Worm (Caenorhabditis elegans): ENCODE results near the gene mfn-1.

mfn-1 gene

DNA sequence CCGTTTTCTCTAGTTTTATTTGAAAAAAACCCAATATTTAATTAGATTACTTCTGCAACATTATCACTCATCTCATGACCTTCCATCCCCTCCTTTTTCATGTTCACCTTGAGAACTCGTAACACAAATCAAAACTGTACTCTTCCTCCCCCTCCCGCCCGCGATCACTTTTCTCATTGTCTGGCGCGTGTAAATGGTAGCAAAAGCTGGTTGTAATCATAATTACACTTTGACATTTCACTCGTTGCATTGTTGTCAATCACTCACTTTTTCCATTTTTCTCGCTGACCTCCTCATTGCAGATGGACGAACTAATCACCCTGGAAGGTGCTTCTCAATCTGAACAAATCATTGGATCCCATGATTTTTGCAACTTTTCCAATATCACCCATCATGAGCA, 38.6 kb upstream of the mfn-1 start, which contains the start of gene npr-41:
TSS of gene npr-41 (plus strand) at position 301 of the 400 bp plus-strand sequence.
- TF ChIP-seq hlh-15 (tag; optimal IDR thresholded peaks at IDR 0.05) (no peak), unc-3 (GFP tag; conservative IDR thresholded peaks at IDR 0.05) (no peak), unc-3 (tag; optimal IDR thresholded peaks at IDR 0.05) (no peak), C38D4.7 (GFP tag; optimal IDR thresholded peaks at IDR 0.05) (no peak), lim-6 (tag; optimal IDR thresholded peaks at IDR 0.05) (no peak), nfya-1 (tag; optimal IDR thresholded peaks at IDR 0.05) (no peak), tbx-2 (tag; optimal IDR thresholded peaks at IDR 0.05) (no peak), T23F11.4 (GFP tag; optimal IDR thresholded peaks at IDR 0.05) (no peak), ceh-31 (tag; optimal IDR thresholded peaks at IDR 0.05) (no peak), fkh-10 (GFP tag; optimal IDR thresholded peaks at IDR 0.05) (no peak)

DNA sequence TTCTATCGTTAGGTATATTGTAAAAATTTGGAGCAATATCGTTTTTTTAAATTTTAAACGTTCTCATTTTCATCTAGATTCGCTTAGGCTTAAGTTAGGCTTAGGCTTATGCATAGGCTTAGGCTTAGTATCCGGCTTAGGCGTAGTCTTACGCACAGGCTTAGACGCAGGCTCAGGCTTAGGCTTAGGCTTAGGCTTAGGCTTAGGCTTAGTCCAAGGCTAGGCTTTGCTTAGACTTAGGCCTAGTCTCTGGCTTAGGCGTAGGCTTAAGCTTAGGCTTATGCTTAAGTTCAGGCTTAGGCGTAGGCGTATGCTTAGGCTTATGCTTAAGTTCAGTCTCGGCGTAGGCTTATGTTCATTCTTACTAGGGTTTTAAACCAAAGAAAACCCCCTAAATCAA, 31.9 kb upstream of the mfn-1 start:
- TF ChIP-seq dve-1 (tag; optimal IDR thresholded peaks at IDR 0.05) = peak; percentile 2
- no peak for TF ChIP-seq K02D7.2 (tag; optimal IDR thresholded peaks at IDR 0.05)

DNA sequence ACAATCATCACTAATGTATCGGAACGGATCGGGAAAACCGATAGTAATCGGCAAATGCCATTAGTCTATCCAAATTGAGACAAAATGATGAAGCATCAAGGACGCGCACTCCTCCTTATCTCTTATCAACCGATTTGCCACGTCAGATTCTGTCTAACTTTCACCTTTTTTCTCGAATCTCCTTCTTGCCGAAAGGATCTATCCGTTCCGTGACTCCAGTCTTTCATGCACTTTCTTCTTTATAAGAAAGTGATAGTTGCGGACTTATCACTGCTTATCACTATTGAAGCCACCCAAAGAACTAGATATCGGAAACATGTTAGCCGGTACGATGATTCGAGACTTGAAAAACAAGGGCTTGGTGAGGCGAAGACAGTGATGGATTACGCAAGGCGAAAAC, 30.1 kb upstream of the mfn-1 start:
- TF ChIP-seq unc-86 (tag; optimal IDR thresholded peaks at IDR 0.05) (no peak), mec-3 (tag; optimal IDR thresholded peaks at IDR 0.05; ENCODE audit: borderline replicate concordance) (no peak), ceh-2 (tag; optimal IDR thresholded peaks at IDR 0.05) (no peak), unc-42 (tag; optimal IDR thresholded peaks at IDR 0.05) (no peak), ceh-18 (tag; optimal IDR thresholded peaks at IDR 0.05) (no peak), dmd-4 (tag; optimal IDR thresholded peaks at IDR 0.05; ENCODE audit: borderline replicate concordance) (no peak)

DNA sequence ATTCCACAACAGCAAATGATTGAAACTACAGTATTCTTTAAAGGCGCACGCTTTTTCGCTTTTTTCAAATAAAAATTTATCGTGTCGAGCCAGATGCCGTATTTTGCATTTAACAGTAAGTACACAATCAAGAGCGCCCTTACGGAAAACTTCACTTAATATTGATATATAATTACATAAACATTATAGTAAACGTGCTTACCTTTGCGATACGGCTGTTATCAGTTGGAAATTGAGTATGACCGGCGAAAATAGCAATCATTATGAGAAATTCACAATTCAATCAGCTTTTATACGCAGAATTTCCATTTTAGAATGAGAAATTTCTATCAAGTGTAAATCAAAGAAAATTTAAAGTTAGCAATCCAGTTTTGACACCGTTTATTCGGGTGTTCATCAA, 28.4 kb upstream of the mfn-1 start, which contains the start of gene B0334.20:
TSS of gene B0334.20 (minus strand) at position 262 of the 400 bp plus-strand sequence.
- TF ChIP-seq nhr-232 (tag; optimal IDR thresholded peaks at IDR 0.05) (no peak), F13H6.1 (tag; optimal IDR thresholded peaks at IDR 0.05) (no peak), zip-5 (tag; optimal IDR thresholded peaks at IDR 0.05) (no peak), rnt-1 (tag; optimal IDR thresholded peaks at IDR 0.05) (no peak), ceh-30 (tag; optimal IDR thresholded peaks at IDR 0.05) (no peak), ceh-9 (tag; optimal IDR thresholded peaks at IDR 0.05) (no peak), gmeb-2 (tag; optimal IDR thresholded peaks at IDR 0.05) (no peak), pros-1 (tag; optimal IDR thresholded peaks at IDR 0.05) (no peak), npax-4 (tag; optimal IDR thresholded peaks at IDR 0.05) (no peak), dmd-4 (tag; optimal IDR thresholded peaks at IDR 0.05; ENCODE audit: borderline replicate concordance) (no peak), ceh-6 (GFP tag; optimal IDR thresholded peaks at IDR 0.05) (no peak), K09A11.1 (tag; optimal IDR thresholded peaks at IDR 0.05; ENCODE audit: insufficient read depth) (no peak), ttx-3 (tag; optimal IDR thresholded peaks at IDR 0.05) (no peak), ama-1 (optimal IDR thresholded peaks at IDR 0.05) (no peak), fax-1 (tag; optimal IDR thresholded peaks at IDR 0.05) (no peak), Y22D7AL.16 (tag; optimal IDR thresholded peaks at IDR 0.05) (no peak), mec-3 (tag; optimal IDR thresholded peaks at IDR 0.05; ENCODE audit: borderline replicate concordance) (no peak), hlh-15 (tag; optimal IDR thresholded peaks at IDR 0.05) (no peak)

DNA sequence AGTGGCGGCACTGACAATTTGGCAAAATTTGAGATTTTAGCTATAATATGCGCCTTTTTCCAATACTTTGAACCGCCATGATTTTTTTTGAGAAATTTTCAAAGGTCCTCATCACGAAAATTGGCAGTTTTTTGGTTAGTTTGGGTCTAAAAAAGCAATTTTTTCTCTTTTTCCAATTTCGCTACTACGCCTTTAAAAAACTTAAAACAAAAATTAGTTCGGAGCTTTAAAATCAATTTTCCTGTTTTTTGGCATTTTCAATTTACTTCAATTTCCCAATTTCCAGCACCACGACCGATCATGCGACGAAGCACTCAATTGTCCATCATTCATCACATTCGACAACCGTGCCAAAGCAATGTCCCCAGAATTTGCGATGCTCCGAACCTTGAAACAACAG, 25.5 kb upstream of the mfn-1 start, which contains the start of gene B0334.5:
TSS of gene B0334.5 (plus strand) at position 301 of the 400 bp plus-strand sequence.
- TF ChIP-seq ceh-22 (tag; optimal IDR thresholded peaks at IDR 0.05) = no peak
- TF ChIP-seq nhr-232 (tag; optimal IDR thresholded peaks at IDR 0.05) = no peak
- TF ChIP-seq hlh-15 (tag; optimal IDR thresholded peaks at IDR 0.05) = no peak
- TF ChIP-seq hlh-30 (tag; optimal IDR thresholded peaks at IDR 0.05; ENCODE audit: insufficient read depth) = no peak
- TF ChIP-seq ceh-9 (tag; optimal IDR thresholded peaks at IDR 0.05) = no peak
- TF ChIP-seq ceh-48 (tag; optimal IDR thresholded peaks at IDR 0.05) = no peak
- TF ChIP-seq F13H6.1 (tag; optimal IDR thresholded peaks at IDR 0.05) = no peak
- no peak for TF ChIP-seq lim-6 (tag; optimal IDR thresholded peaks at IDR 0.05)
- no peak for TF ChIP-seq ceh-14 (tag; optimal IDR thresholded peaks at IDR 0.05)
- no peak for TF ChIP-seq fkh-6 (tag; optimal IDR thresholded peaks at IDR 0.05)
- TF ChIP-seq hlh-6 (tag; optimal IDR thresholded peaks at IDR 0.05) = no peak
- no peak for TF ChIP-seq ceh-2 (tag; optimal IDR thresholded peaks at IDR 0.05)
- TF ChIP-seq sox-4 (tag; optimal IDR thresholded peaks at IDR 0.05) = no peak
- TF ChIP-seq C38D4.7 (GFP tag; optimal IDR thresholded peaks at IDR 0.05) = no peak
- TF ChIP-seq ets-4 (tag; optimal IDR thresholded peaks at IDR 0.05) = no peak
- TF ChIP-seq dve-1 (tag; optimal IDR thresholded peaks at IDR 0.05) = no peak
- no peak for TF ChIP-seq K09A11.1 (tag; optimal IDR thresholded peaks at IDR 0.05; ENCODE audit: insufficient read depth)

All from whole organism, late embryonic.